Worm (Caenorhabditis elegans) whole organism, early embryonic: ENCODE results near the gene let-756.
A peak's percentile ranks its signal among the peaks of the same experiment; 100 is the strongest.

ENCODE experiments used
- B0310.2 ChIP-seq: sonication (generic microtip); optimal IDR thresholded peaks from 2 replicates; lab custom pipeline; 2016; ENCODE audit warnings: mild to moderate bottlenecking, missing genetic modification characterization, missing compliant biosample characterization
- ama-1 ChIP-seq: fragments of 150-350 bp; optimal IDR thresholded peaks from 2 replicates; lab custom pipeline; 2014
- ceh-13 ChIP-seq: fragments of 200-800 bp; sonication (Bioruptor generic); optimal IDR thresholded peaks from 2 replicates; lab custom pipeline; 2018; ENCODE audit warnings: mild to moderate bottlenecking, missing genetic modification characterization, missing compliant biosample characterization
- ceh-36 ChIP-seq: sonication (generic microtip); optimal IDR thresholded peaks from 2 replicates; lab custom pipeline; 2016; ENCODE audit warnings: missing genetic modification characterization, inconsistent platforms, missing compliant biosample characterization
- ets-7 ChIP-seq: sonication (generic microtip); optimal IDR thresholded peaks from 2 replicates; lab custom pipeline; 2016; ENCODE audit warnings: missing genotype, missing genetic modification characterization, missing compliant biosample characterization
- flt-1 ChIP-seq: fragments of 200-800 bp; sonication (Bioruptor generic); IDR thresholded peaks from 2 replicates; pipeline ENCODE4 v1.3.6; 2022; ENCODE audit warnings: missing genetic modification characterization, missing compliant biosample characterization
- hmbx-1 ChIP-seq: sonication (generic microtip); optimal IDR thresholded peaks from 2 replicates; lab custom pipeline; 2016; ENCODE audit warnings: mild to moderate bottlenecking, missing genetic modification characterization, missing compliant biosample characterization
- hmg-4 ChIP-seq: fragments of 200-800 bp; sonication (Bioruptor generic); optimal IDR thresholded peaks from 2 replicates; lab custom pipeline; 2018; ENCODE audit warnings: mild to moderate bottlenecking, missing genetic modification characterization, missing compliant biosample characterization
- hnd-1 ChIP-seq: sonication (generic microtip); optimal IDR thresholded peaks from 2 replicates; lab custom pipeline; 2016; ENCODE audit warnings: missing genetic modification characterization, missing compliant biosample characterization
- pes-1 ChIP-seq: fragments of 200-800 bp; sonication (Bioruptor generic); IDR thresholded peaks from 2 replicates; pipeline ENCODE4 v1.3.6; 2022; ENCODE audit warnings: missing genetic modification reagents, missing genetic modification characterization, missing compliant biosample characterization
- scrt-1 ChIP-seq: fragments of 200-800 bp; sonication (Bioruptor generic); IDR thresholded peaks from 2 replicates; pipeline ENCODE4 v1.3.6; 2022; ENCODE audit warnings: missing genetic modification characterization, missing compliant biosample characterization
- tbx-11 ChIP-seq: fragments of 200-800 bp; sonication (Bioruptor generic); IDR thresholded peaks from 2 replicates; pipeline ENCODE4 v1.3.6; 2022; ENCODE audit warnings: missing genetic modification characterization, missing compliant biosample characterization
- tbx-37 ChIP-seq: fragments of 200-800 bp; sonication (Bioruptor generic); conservative IDR thresholded peaks from 2 replicates; pipeline ENCODE4 v1.3.6; 2022; ENCODE audit warnings: missing genetic modification reagents, missing genetic modification characterization, missing compliant biosample characterization
- tra-4 ChIP-seq: sonication (generic microtip); optimal IDR thresholded peaks from 2 replicates; lab custom pipeline; 2017; ENCODE audit warnings: missing genetic modification characterization, missing compliant biosample characterization

ce11 chrIII:6453665-6454064 is 46.7 kb downstream of the let-756 start:
- peak; percentile 62 for TF ChIP-seq hmg-4 (GFP tag; lab: Kevin White, UChicago)
- TF ChIP-seq ceh-13, result no peak
- 0 out of 2 replicates have a peak, but pooled peaks have one; percentile 46 for TF ChIP-seq tbx-37 (GFP tag; lab: Robert Waterston, UW)
- no peak for TF ChIP-seq ama-1
- TF ChIP-seq hnd-1 (tag; lab: Kevin White, UChicago), result peak; percentile 28
- TF ChIP-seq hmbx-1 (tag; lab: Kevin White, UChicago), result no peak
- peak; percentile 39 for TF ChIP-seq B0310.2 (tag; lab: Kevin White, UChicago)
- peak; percentile 37 for TF ChIP-seq ceh-36 (tag; lab: Kevin White, UChicago)
- TF ChIP-seq flt-1, result 0 out of 2 replicates have a peak, but pooled peaks have one; percentile 42
- TF ChIP-seq ets-7 (tag; lab: Kevin White, UChicago), result peak; percentile 65
- TF ChIP-seq tbx-11, result peak; percentile 38; the same call in 1 of the 2 replicates
- peak; percentile 70 for TF ChIP-seq pes-1 (GFP tag; lab: Robert Waterston, UW)
- TF ChIP-seq tra-4 (tag; lab: Kevin White, UChicago), result no peak
- no peak for TF ChIP-seq scrt-1 (GFP tag; lab: Robert Waterston, UW)
